Fruit fly (Drosophila melanogaster) S2 (cell line): Measurements from ENCODE around the gene Stat92E.

ENCODE experiments used
- CG8478 ChIP-seq: fragments of >200 bp; optimal IDR thresholded peaks from 2 replicates; lab custom pipeline; 2018
- CTCF ChIP-seq, 2 experiments: fragments of >200 bp; optimal IDR thresholded peaks; 2 replicates each; lab custom pipeline; 2018

dm6 chr3R:20542283-20543144 lies 9.6 kb downstream of the Stat92E start:
- no peak for TF ChIP-seq CG8478 (lab: Kevin White, UChicago)
- TF ChIP-seq CTCF (optimal IDR thresholded peaks at IDR 0.05; lab: Kevin White, UChicago), result no peak
